Fruit fly (Drosophila melanogaster): ENCODE data around the gene CG6793.

The CG6793 gene

dm6 chr3L:12090898-12091685 lies 48.9 kb downstream of the CG6793 start (continued):
- 0 out of 2 replicates have a peak, but pooled peaks have one; percentile 55 for TF ChIP-seq CG4404 (GFP tag; IDR thresholded peaks at IDR 0.05)
- peak; percentile 24 for TF ChIP-seq CG10267 (tag; optimal IDR thresholded peaks at IDR 0.05)
- TF ChIP-seq CG34224 (GFP tag; IDR thresholded peaks at IDR 0.05; ENCODE audit: partially characterized antibody): no peak
- TF ChIP-seq CG8281 (tag; optimal IDR thresholded peaks at IDR 0.05): peak; percentile 24
- TF ChIP-seq Lpt (GFP tag; optimal IDR thresholded peaks at IDR 0.05): no peak
- TF ChIP-seq phol (tag; optimal IDR thresholded peaks at IDR 0.05): peak; percentile 53
- TF ChIP-seq CG10979 (tag; optimal IDR thresholded peaks at IDR 0.05): peak; percentile 15
- peak; percentile 54 for TF ChIP-seq az2 (GFP tag; optimal IDR thresholded peaks at IDR 0.05)
- peak; percentile 69 for TF ChIP-seq Aef1 (GFP tag; IDR thresholded peaks at IDR 0.05)
- no peak; the same call in 2 of the 3 replicates for TF ChIP-seq Mrtf (GFP tag; IDR thresholded peaks at IDR 0.05)
- TF ChIP-seq CG5245 (GFP tag; optimal IDR thresholded peaks at IDR 0.05): peak; percentile 44
- TF ChIP-seq CG18764 (GFP tag; optimal IDR thresholded peaks at IDR 0.05): peak; percentile 37
- peak; percentile 29 for TF ChIP-seq CG1647 (GFP tag; optimal IDR thresholded peaks at IDR 0.05)
- no peak for TF ChIP-seq usp (GFP tag; optimal IDR thresholded peaks at IDR 0.05)
- peak; percentile 57 for TF ChIP-seq CG8924 (tag; optimal IDR thresholded peaks at IDR 0.05)
- no peak for TF ChIP-seq kni (GFP tag; optimal IDR thresholded peaks at IDR 0.05)
- TF ChIP-seq Med (GFP tag): peak; percentile 80
- no peak for TF ChIP-seq vfl (GFP tag; optimal IDR thresholded peaks at IDR 0.05)
- no peak for TF ChIP-seq grn (GFP tag; optimal IDR thresholded peaks at IDR 0.05)
- TF ChIP-seq emc (GFP tag; optimal IDR thresholded peaks at IDR 0.05): no peak
- TF ChIP-seq Opbp (GFP tag; IDR thresholded peaks at IDR 0.05; ENCODE audit: partially characterized antibody): no peak
- no peak for TF ChIP-seq CG15073 (GFP tag; optimal IDR thresholded peaks at IDR 0.05)
- peak; percentile 74 for TF ChIP-seq CG13424 (tag; optimal IDR thresholded peaks at IDR 0.05)
- TF ChIP-seq CG8388 (GFP tag; optimal IDR thresholded peaks at IDR 0.05): peak; percentile 2
- TF ChIP-seq ATbp (GFP tag; optimal IDR thresholded peaks at IDR 0.05): peak; percentile 45
- TF ChIP-seq CrebB (tag; optimal IDR thresholded peaks at IDR 0.05): no peak
- TF ChIP-seq Hr51 (GFP tag; optimal IDR thresholded peaks at IDR 0.05): peak in 1 of 2 experiments; percentile 83
- peak; percentile 30; the same call in 1 of the 4 replicates for TF ChIP-seq Gug (GFP tag; IDR thresholded peaks at IDR 0.05)
- peak; percentile 5 for TF ChIP-seq cato (GFP tag; optimal IDR thresholded peaks at IDR 0.05; ENCODE audit: borderline replicate concordance)
- no peak for TF ChIP-seq YL-1 (GFP tag; optimal IDR thresholded peaks at IDR 0.05)
- peak; percentile 45 for TF ChIP-seq Hr3 (GFP tag; optimal IDR thresholded peaks at IDR 0.05)
- peak; percentile 33 to 45 for TF ChIP-seq Pdp1 (GFP tag; optimal IDR thresholded peaks at IDR 0.05)
- no peak for TF ChIP-seq CG33557 (GFP tag; optimal IDR thresholded peaks at IDR 0.05)
- TF ChIP-seq row (GFP tag; IDR thresholded peaks at IDR 0.05): peak; percentile 84
- peak; percentile 59 for TF ChIP-seq CG10209 (GFP tag; optimal IDR thresholded peaks at IDR 0.05)
- TF ChIP-seq CG9215 (GFP tag; IDR thresholded peaks at IDR 0.05): no peak
- TF ChIP-seq ERR (GFP tag; optimal IDR thresholded peaks at IDR 0.05): no peak
- peak; percentile 33; the same call in 1 of the 2 replicates for TF ChIP-seq ap (GFP tag; IDR thresholded peaks at IDR 0.05)
- peak; percentile 52; the same call in 1 of the 2 replicates for TF ChIP-seq CG6689 (GFP tag; IDR thresholded peaks at IDR 0.05)
- TF ChIP-seq otp (GFP tag; IDR thresholded peaks at IDR 0.05): peak; percentile 4; the same call in 1 of the 3 replicates
- peak; percentile 66; the same call in 1 of the 2 replicates for TF ChIP-seq CG32767 (GFP tag; IDR thresholded peaks at IDR 0.05)
- peak; percentile 74 for TF ChIP-seq CG3281 (GFP tag; optimal IDR thresholded peaks at IDR 0.05)
- TF ChIP-seq HLH3B (GFP tag; IDR thresholded peaks at IDR 0.05): no peak
- no peak for TF ChIP-seq Doc3 (GFP tag; IDR thresholded peaks at IDR 0.05; ENCODE audit: partially characterized antibody)
- peak; percentile 31 for TF ChIP-seq caup (GFP tag; optimal IDR thresholded peaks at IDR 0.05; ENCODE audit: severe bottlenecking)
- TF ChIP-seq zfh2 (GFP tag; optimal IDR thresholded peaks at IDR 0.05): peak; percentile 37
- no peak for TF ChIP-seq ssp (GFP tag; IDR thresholded peaks at IDR 0.05)
- peak; percentile 55 for TF ChIP-seq wek (GFP tag; optimal IDR thresholded peaks at IDR 0.05)
